Fruit fly (Drosophila melanogaster) whole organism, prepupa: ENCODE results near the gene Arp6.

Experiments used
- Blimp-1 ChIP-seq: fragments of 200-800 bp; sonication (Bioruptor generic); optimal IDR thresholded peaks from 3 replicates; lab custom pipeline; 2017; ENCODE audit warnings: missing biosample characterization, missing genetic modification characterization, mild to moderate bottlenecking, moderate library complexity, missing genetic modification reagents
- CG10631 ChIP-seq: fragments of 200-800 bp; sonication (Bioruptor generic); optimal IDR thresholded peaks from 2 replicates; lab custom pipeline; 2016; ENCODE audit warnings: missing biosample characterization, missing genetic modification characterization
- CG11294 ChIP-seq: fragments of 200-800 bp; sonication (Bioruptor generic); IDR thresholded peaks from 2 replicates; pipeline ENCODE4 v1.3.6; 2022; ENCODE audit warnings: missing biosample characterization, missing genetic modification characterization
- CG11762 ChIP-seq: fragments of 200-800 bp; sonication (Bioruptor generic); optimal IDR thresholded peaks from 3 replicates; lab custom pipeline; 2016; ENCODE audit warnings: missing biosample characterization, missing genetic modification characterization; ENCODE audit not compliant: insufficient read depth
- CG11902 ChIP-seq: fragments of 200-800 bp; sonication (Bioruptor generic); optimal IDR thresholded peaks from 3 replicates; lab custom pipeline; 2016; ENCODE audit warnings: missing biosample characterization, missing genetic modification characterization
- CG15336 ChIP-seq: fragments of 200-800 bp; sonication (Bioruptor generic); IDR thresholded peaks from 2 replicates; pipeline ENCODE4 v1.3.6; 2022; ENCODE audit warnings: missing biosample characterization, missing genetic modification characterization
- CG1621 ChIP-seq: fragments of 200-800 bp; sonication (Bioruptor generic); optimal IDR thresholded peaks from 3 replicates; lab custom pipeline; 2018; ENCODE audit warnings: missing biosample characterization, mild to moderate bottlenecking, missing genetic modification characterization
- CG16779 ChIP-seq: fragments of 200-800 bp; sonication (Bioruptor generic); optimal IDR thresholded peaks from 3 replicates; lab custom pipeline; 2017; ENCODE audit warnings: missing biosample characterization, mild to moderate bottlenecking, missing genetic modification characterization
- CG3032 ChIP-seq: fragments of 200-800 bp; optimal IDR thresholded peaks from 2 replicates; lab custom pipeline; 2019; ENCODE audit warnings: missing biosample characterization, mild to moderate bottlenecking, missing genetic modification characterization, moderate library complexity
- CG32006 ChIP-seq: fragments of 200-800 bp; sonication (Bioruptor generic); optimal IDR thresholded peaks from 3 replicates; lab custom pipeline; 2017; ENCODE audit warnings: missing biosample characterization, mild to moderate bottlenecking, missing genetic modification characterization
- CG34406 ChIP-seq: fragments of 200-800 bp; sonication (Bioruptor generic); optimal IDR thresholded peaks from 3 replicates; lab custom pipeline; 2016; ENCODE audit warnings: missing biosample characterization, missing genetic modification characterization
- CG3919 ChIP-seq: fragments of 200-800 bp; sonication (Bioruptor generic); optimal IDR thresholded peaks from 3 replicates; lab custom pipeline; 2016; ENCODE audit warnings: missing biosample characterization, missing genetic modification characterization
- CG4318 ChIP-seq: fragments of 200-800 bp; sonication (Bioruptor generic); optimal IDR thresholded peaks from 3 replicates; lab custom pipeline; 2017; ENCODE audit warnings: missing biosample characterization, mild to moderate bottlenecking, missing genetic modification characterization
- CG6163 ChIP-seq: fragments of 200-800 bp; sonication (Bioruptor generic); IDR thresholded peaks from 3 replicates; pipeline ENCODE4 v1.3.6; 2022; ENCODE audit warnings: missing biosample characterization, missing genetic modification characterization
- CG6276 ChIP-seq: fragments of 200-800 bp; sonication (Bioruptor generic); optimal IDR thresholded peaks from 2 replicates; lab custom pipeline; 2017; ENCODE audit warnings: missing biosample characterization, mild to moderate bottlenecking, missing genetic modification characterization
- CG6792 ChIP-seq: fragments of 200-800 bp; sonication (Bioruptor generic); optimal IDR thresholded peaks from 3 replicates; lab custom pipeline; 2016; ENCODE audit warnings: missing biosample characterization, missing genetic modification characterization
- CG6854 ChIP-seq: fragments of 200-800 bp; sonication (Bioruptor generic); optimal IDR thresholded peaks from 2 replicates; lab custom pipeline; 2017; ENCODE audit warnings: missing biosample characterization, mild to moderate bottlenecking, missing genetic modification characterization
- CG8119 ChIP-seq: fragments of 200-800 bp; sonication (Bioruptor generic); IDR thresholded peaks from 3 replicates; pipeline ENCODE4 v1.3.6; 2022; ENCODE audit warnings: missing biosample characterization, missing genetic modification characterization
- CG8632 ChIP-seq: fragments of 200-800 bp; sonication (Bioruptor generic); optimal IDR thresholded peaks from 3 replicates; lab custom pipeline; 2016; ENCODE audit warnings: missing biosample characterization, missing genetic modification characterization
- Eip75B ChIP-seq: fragments of 200-800 bp; sonication (Bioruptor generic); optimal IDR thresholded peaks from 3 replicates; lab custom pipeline; 2016; ENCODE audit warnings: missing biosample characterization, missing genetic modification characterization
- Eip78C ChIP-seq: fragments of 200-800 bp; sonication (Bioruptor generic); peaks from one replicate; lab custom pipeline; 2016; ENCODE audit warnings: missing biosample characterization, missing genetic modification characterization
- Eip93F ChIP-seq: fragments of 200-800 bp; sonication (Bioruptor generic); optimal IDR thresholded peaks from 2 replicates; lab custom pipeline; 2016; ENCODE audit warnings: missing biosample characterization, mild to moderate bottlenecking, missing genetic modification characterization
- Ets96B ChIP-seq: fragments of 200-800 bp; optimal IDR thresholded peaks from 2 replicates; lab custom pipeline; 2019; ENCODE audit warnings: missing biosample characterization, mild to moderate bottlenecking, missing genetic modification characterization, moderate library complexity
- Gug ChIP-seq: fragments of 200-800 bp; sonication (Bioruptor generic); IDR thresholded peaks from 2 replicates; pipeline ENCODE4 v1.3.6; 2022; ENCODE audit warnings: missing biosample characterization, missing genetic modification characterization
- Hr38 ChIP-seq: sonication (Bioruptor generic); optimal IDR thresholded peaks from 2 replicates; lab custom pipeline; 2016; ENCODE audit warnings: missing biosample characterization, missing genetic modification characterization
- Hr39 ChIP-seq: fragments of 200-800 bp; sonication (Bioruptor generic); optimal IDR thresholded peaks from 2 replicates; lab custom pipeline; 2016; ENCODE audit warnings: missing biosample characterization, missing genetic modification characterization
- Lpt ChIP-seq: fragments of 200-800 bp; sonication (Bioruptor generic); optimal IDR thresholded peaks from 3 replicates; lab custom pipeline; 2016; ENCODE audit warnings: missing biosample characterization, missing genetic modification characterization
- OdsH ChIP-seq: fragments of 200-800 bp; sonication (Bioruptor generic); optimal IDR thresholded peaks from 3 replicates; lab custom pipeline; 2016; ENCODE audit warnings: missing biosample characterization, missing genetic modification characterization
- Smox ChIP-seq: fragments of 200-800 bp; sonication (Bioruptor generic); optimal IDR thresholded peaks from 3 replicates; lab custom pipeline; 2016; ENCODE audit warnings: missing biosample characterization, missing genetic modification characterization
- Sox102F ChIP-seq: fragments of 200-800 bp; sonication (Bioruptor generic); optimal IDR thresholded peaks from 2 replicates; lab custom pipeline; 2016; ENCODE audit warnings: missing biosample characterization, mild to moderate bottlenecking, missing genetic modification characterization
- Sox14 ChIP-seq: fragments of 200-800 bp; sonication (Bioruptor generic); optimal IDR thresholded peaks from 3 replicates; lab custom pipeline; 2016; ENCODE audit warnings: missing biosample characterization, missing genetic modification characterization
- Sox15 ChIP-seq: fragments of 200-800 bp; sonication (Bioruptor generic); optimal IDR thresholded peaks from 3 replicates; lab custom pipeline; 2016; ENCODE audit warnings: missing biosample characterization, missing genetic modification characterization
- achi ChIP-seq: fragments of 200-800 bp; sonication (Bioruptor generic); optimal IDR thresholded peaks from 3 replicates; lab custom pipeline; 2016; ENCODE audit warnings: missing biosample characterization, missing genetic modification characterization
- cyc ChIP-seq: fragments of 200-800 bp; sonication (Bioruptor generic); optimal IDR thresholded peaks from 3 replicates; lab custom pipeline; 2016; ENCODE audit warnings: missing biosample characterization, missing genetic modification characterization
- dac ChIP-seq: fragments of 200-800 bp; sonication (Bioruptor generic); optimal IDR thresholded peaks from 2 replicates; lab custom pipeline; 2017; ENCODE audit warnings: missing biosample characterization, mild to moderate bottlenecking, missing genetic modification characterization
- dsx ChIP-seq: fragments of 200-800 bp; optimal IDR thresholded peaks from 3 replicates; lab custom pipeline; 2019; ENCODE audit warnings: missing biosample characterization, mild to moderate bottlenecking, missing genetic modification characterization, moderate library complexity; ENCODE audit not compliant: poor library complexity, severe bottlenecking
- eg ChIP-seq: fragments of 200-800 bp; sonication (Bioruptor generic); IDR thresholded peaks from 3 replicates; pipeline ENCODE4 v1.3.6; 2022; ENCODE audit warnings: missing biosample characterization, missing genetic modification characterization
- fd59A ChIP-seq: fragments of 200-800 bp; sonication (Bioruptor generic); optimal IDR thresholded peaks from 2 replicates; lab custom pipeline; 2017; ENCODE audit warnings: missing biosample characterization, mild to moderate bottlenecking, missing genetic modification characterization, missing genetic modification reagents
- fd85E ChIP-seq: fragments of 200-800 bp; sonication (Bioruptor generic); optimal IDR thresholded peaks from 3 replicates; lab custom pipeline; 2016; ENCODE audit warnings: missing biosample characterization, missing genetic modification characterization
- lz ChIP-seq: fragments of 200-800 bp; sonication (Bioruptor generic); optimal IDR thresholded peaks from 3 replicates; lab custom pipeline; 2016; ENCODE audit warnings: missing biosample characterization, missing genetic modification characterization
- net ChIP-seq: fragments of 200-800 bp; sonication (Bioruptor generic); optimal IDR thresholded peaks from 3 replicates; lab custom pipeline; 2016; ENCODE audit warnings: missing biosample characterization, missing genetic modification characterization
- salr ChIP-seq, 2 experiments: fragments of 200-800 bp; sonication (Bioruptor generic); optimal IDR thresholded peaks; 3 replicates each; lab custom pipeline; 2016 to 2018; ENCODE audit warnings: missing biosample characterization in 2 of 2, missing genetic modification characterization in 2 of 2, mild to moderate bottlenecking in 1 of 2
- svp ChIP-seq: fragments of 200-800 bp; sonication (Bioruptor generic); peaks from one replicate; lab custom pipeline; 2016; ENCODE audit warnings: missing biosample characterization, missing genetic modification characterization
- topi ChIP-seq: fragments of 200-800 bp; sonication (Bioruptor generic); optimal IDR thresholded peaks from 3 replicates; lab custom pipeline; 2016; ENCODE audit warnings: missing biosample characterization, missing genetic modification characterization
- vri ChIP-seq: fragments of 200-800 bp; sonication (Bioruptor generic); optimal IDR thresholded peaks from 3 replicates; lab custom pipeline; 2016; ENCODE audit warnings: missing biosample characterization, mild to moderate bottlenecking, missing genetic modification characterization

The Arp6 gene

dm6 chrX:15772663-15773062, 35.7 kb upstream of the Arp6 start, which contains the start of gene CG43672:
TSS of gene CG43672 (plus strand) at chrX:15772963.
- TF ChIP-seq CG11902 (GFP tag; lab: Kevin White, UChicago): no peak
- TF ChIP-seq fd85E (GFP tag; lab: Kevin White, UChicago): no peak
- TF ChIP-seq CG6792 (GFP tag; lab: Kevin White, UChicago): no peak
- no peak for TF ChIP-seq CG11294
- no peak for TF ChIP-seq CG8632 (GFP tag; lab: Kevin White, UChicago)
- TF ChIP-seq Hr38 (GFP tag; lab: Kevin White, UChicago): no peak
- TF ChIP-seq CG1621 (tag; lab: Kevin White, UChicago): no peak
- TF ChIP-seq Ets96B: no peak
- no peak for TF ChIP-seq CG10631 (GFP tag; lab: Kevin White, UChicago)
- TF ChIP-seq Lpt (GFP tag; lab: Kevin White, UChicago): no peak
- TF ChIP-seq eg (GFP tag; lab: Robert Waterston, UW): no peak
- no peak for TF ChIP-seq CG4318 (GFP tag; lab: Kevin White, UChicago)

- TF ChIP-seq CG11762 (GFP tag; lab: Kevin White, UChicago) (no peak), achi (GFP tag; lab: Kevin White, UChicago) (no peak), CG32006 (GFP tag; lab: Kevin White, UChicago) (no peak), CG6163 (GFP tag; lab: Robert Waterston, UW) (no peak), Smox (no peak), CG8119 (GFP tag; lab: Robert Waterston, UW) (no peak), CG11294 (no peak), Ets96B (no peak), salr (GFP tag; optimal IDR thresholded peaks at IDR 0.05; lab: Kevin White, UChicago) (no peak), svp (GFP tag; lab: Kevin White, UChicago) (no peak), CG6276 (no peak), CG3032 (tag; lab: Kevin White, UChicago) (no peak), cyc (GFP tag; lab: Kevin White, UChicago) (no peak), CG15336 (GFP tag; lab: Robert Waterston, UW) (no peak), Lpt (GFP tag; lab: Kevin White, UChicago) (no peak)
These were observed 32.5 kb upstream of the Arp6 start, which contains the start of gene CG33172 for dm6 chrX:15769457-15769856. TSS of gene CG33172 (plus strand) at chrX:15769664.

dm6 chrX:15766395-15766866, 29.5 kb upstream of the Arp6 start, which contains the start of gene CG8952:
TSS of gene CG8952 (minus strand) at chrX:15766445.
- TF ChIP-seq CG6163 (GFP tag; lab: Robert Waterston, UW): no peak
- no peak for TF ChIP-seq net
- TF ChIP-seq Eip93F: no peak
- no peak for TF ChIP-seq eg (GFP tag; lab: Robert Waterston, UW)
- no peak for TF ChIP-seq Gug (GFP tag; lab: Robert Waterston, UW)
- TF ChIP-seq CG32006 (GFP tag; lab: Kevin White, UChicago): no peak
- TF ChIP-seq achi (GFP tag; lab: Kevin White, UChicago): no peak
- TF ChIP-seq CG10631 (GFP tag; lab: Kevin White, UChicago): no peak
- no peak for TF ChIP-seq Sox14 (GFP tag; lab: Kevin White, UChicago)
- no peak for TF ChIP-seq CG6276
- TF ChIP-seq cyc (GFP tag; lab: Kevin White, UChicago): no peak
- no peak for TF ChIP-seq Hr39
- TF ChIP-seq topi (GFP tag; lab: Kevin White, UChicago): no peak
- TF ChIP-seq CG3919 (GFP tag; lab: Kevin White, UChicago): no peak
- TF ChIP-seq CG34406 (GFP tag; lab: Kevin White, UChicago): no peak
- TF ChIP-seq Blimp-1 (GFP tag; lab: Kevin White, UChicago): no peak
- TF ChIP-seq CG8632 (GFP tag; lab: Kevin White, UChicago): no peak
- TF ChIP-seq, all 60 proteins: peak for 0

dm6 chrX:15762723-15763122, 25.8 kb upstream of the Arp6 start, which contains the start of gene Polr3A:
TSS of gene Polr3A (plus strand) at chrX:15762956.
- TF ChIP-seq svp (GFP tag; lab: Kevin White, UChicago) (no peak), dsx (no peak), OdsH (GFP tag; lab: Kevin White, UChicago) (no peak), dac (no peak), Sox15 (no peak), CG8119 (GFP tag; lab: Robert Waterston, UW) (no peak), CG16779 (no peak), CG11294 (no peak), salr (GFP tag; optimal IDR thresholded peaks at IDR 0.05; lab: Kevin White, UChicago) (no peak), Eip75B (no peak), CG10631 (GFP tag; lab: Kevin White, UChicago) (no peak), Eip78C (GFP tag; lab: Kevin White, UChicago) (no peak), fd59A (GFP tag; lab: Kevin White, UChicago) (no peak), CG6854 (no peak), eg (GFP tag; lab: Robert Waterston, UW) (no peak), Hr39 (no peak), Sox102F (GFP tag; lab: Kevin White, UChicago) (no peak), vri (GFP tag; lab: Kevin White, UChicago) (no peak), lz (GFP tag; lab: Kevin White, UChicago) (no peak)
- TF ChIP-seq, all 60 proteins: peak for 0
